Worm (Caenorhabditis elegans) whole organism, L2 larva: ENCODE measurements around the gene str-101.

Experiments
- C34F6.9 ChIP-seq: fragments of 150-350 bp; optimal IDR thresholded peaks from 2 replicates; lab custom pipeline; 2014; ENCODE audit warnings: missing biosample characterization, missing genetic modification characterization
- F13H6.1 ChIP-seq: sonication (generic microtip); optimal IDR thresholded peaks from 2 replicates; lab custom pipeline; 2016; ENCODE audit warnings: missing genetic modification characterization, missing compliant biosample characterization
- R02D3.7 ChIP-seq: fragments of 150-350 bp; optimal IDR thresholded peaks from 2 replicates; lab custom pipeline; 2014; ENCODE audit warnings: missing biosample characterization, missing genetic modification characterization
- Y55F3AM.14 ChIP-seq: fragments of 200-800 bp; sonication (Bioruptor generic); optimal IDR thresholded peaks from 2 replicates; lab custom pipeline; 2018; ENCODE audit warnings: mild to moderate bottlenecking, missing genetic modification characterization, missing compliant biosample characterization
- ZK546.5 ChIP-seq: sonication (generic microtip); optimal IDR thresholded peaks from 2 replicates; lab custom pipeline; 2017; ENCODE audit warnings: missing biosample characterization, missing genetic modification characterization
- alr-1 ChIP-seq: fragments of 150-350 bp; optimal IDR thresholded peaks from 2 replicates; lab custom pipeline; 2014; ENCODE audit warnings: missing biosample characterization, missing genetic modification characterization
- aly-2 ChIP-seq: fragments of 150-350 bp; optimal IDR thresholded peaks from 2 replicates; lab custom pipeline; 2014; ENCODE audit warnings: missing biosample characterization, missing genetic modification characterization
- ama-1 ChIP-seq: fragments of 150-350 bp; optimal IDR thresholded peaks from 2 replicates; lab custom pipeline; 2018; ENCODE audit warnings: inconsistent platforms
- blmp-1 ChIP-seq: sonication (generic microtip); optimal IDR thresholded peaks from 2 replicates; lab custom pipeline; 2017; ENCODE audit warnings: missing genetic modification characterization, mild to moderate bottlenecking, missing compliant biosample characterization, antibody characterized with exemption, moderate library complexity; ENCODE audit not compliant: insufficient read depth
- ceh-16 ChIP-seq: fragments of 150-350 bp; optimal IDR thresholded peaks from 2 replicates; lab custom pipeline; 2014; ENCODE audit warnings: missing biosample characterization, missing genetic modification characterization
- ceh-82 ChIP-seq: fragments of 150-350 bp; optimal IDR thresholded peaks from 2 replicates; lab custom pipeline; 2014; ENCODE audit warnings: missing biosample characterization, missing genetic modification characterization
- crh-2 ChIP-seq: sonication (generic microtip); optimal IDR thresholded peaks from 2 replicates; lab custom pipeline; 2017; ENCODE audit warnings: missing biosample characterization, missing genetic modification characterization
- dmd-4 ChIP-seq: sonication (generic microtip); optimal IDR thresholded peaks from 2 replicates; lab custom pipeline; 2017; ENCODE audit warnings: missing biosample characterization, missing genetic modification characterization
- egl-27 ChIP-seq: sonication (generic microtip); optimal IDR thresholded peaks from 3 replicates; lab custom pipeline; 2017; ENCODE audit warnings: missing biosample characterization, missing genetic modification reagents, missing genetic modification characterization
- elt-1 ChIP-seq: fragments of 150-350 bp; optimal IDR thresholded peaks from 2 replicates; lab custom pipeline; 2014; ENCODE audit warnings: missing biosample characterization, missing genetic modification characterization
- fos-1 ChIP-seq: fragments of 150-350 bp; optimal IDR thresholded peaks from 2 replicates; lab custom pipeline; 2014; ENCODE audit warnings: missing biosample characterization, missing genetic modification characterization
- gmeb-1 ChIP-seq: fragments of 150-350 bp; optimal IDR thresholded peaks from 2 replicates; lab custom pipeline; 2014; ENCODE audit warnings: missing biosample characterization, missing genetic modification characterization
- lin-11 ChIP-seq: fragments of 150-350 bp; sonication (generic microtip); optimal IDR thresholded peaks from 2 replicates; lab custom pipeline; 2014; ENCODE audit warnings: missing biosample characterization, missing genetic modification characterization, inconsistent platforms, mixed read lengths
- lin-13 ChIP-seq: fragments of 150-350 bp; optimal IDR thresholded peaks from 2 replicates; lab custom pipeline; 2014; ENCODE audit warnings: missing biosample characterization, missing genetic modification reagents, missing genetic modification characterization
- lin-39 ChIP-seq: fragments of 150-350 bp; optimal IDR thresholded peaks from 2 replicates; lab custom pipeline; 2014; ENCODE audit warnings: missing biosample characterization, missing genetic modification reagents, missing genetic modification characterization
- lsy-2 ChIP-seq, 2 experiments: fragments of 150-350 bp in 1 of 2; sonication (generic microtip) in 1 of 2; optimal IDR thresholded peaks; 2 replicates each; lab custom pipeline; 2014 to 2017; ENCODE audit warnings: missing biosample characterization in 2 of 2, missing genetic modification characterization in 2 of 2
- mbf-1 ChIP-seq: sonication (generic microtip); optimal IDR thresholded peaks from 2 replicates; lab custom pipeline; 2017; ENCODE audit warnings: missing biosample characterization, missing genetic modification characterization
- mdl-1 ChIP-seq, 2 experiments: fragments of 150-350 bp in 1 of 2; sonication (generic microtip) in 1 of 2; optimal IDR thresholded peaks; 2 replicates each; lab custom pipeline; 2017; ENCODE audit warnings: missing biosample characterization in 2 of 2, missing genetic modification characterization in 2 of 2
- nhr-10 ChIP-seq: sonication (generic microtip); optimal IDR thresholded peaks from 2 replicates; lab custom pipeline; 2017; ENCODE audit warnings: missing biosample characterization, missing genetic modification characterization
- nhr-11 ChIP-seq: fragments of 150-350 bp; optimal IDR thresholded peaks from 2 replicates; lab custom pipeline; 2014; ENCODE audit warnings: missing biosample characterization, missing genetic modification characterization
- nhr-12 ChIP-seq: fragments of 150-350 bp; optimal IDR thresholded peaks from 2 replicates; lab custom pipeline; 2014; ENCODE audit warnings: missing biosample characterization, missing genetic modification characterization
- nhr-129 ChIP-seq: fragments of 150-350 bp; optimal IDR thresholded peaks from 2 replicates; lab custom pipeline; 2014; ENCODE audit warnings: missing biosample characterization, missing genetic modification characterization
- nhr-21 ChIP-seq: fragments of 150-350 bp; optimal IDR thresholded peaks from 2 replicates; lab custom pipeline; 2014; ENCODE audit warnings: missing biosample characterization, missing genetic modification characterization
- nhr-23 ChIP-seq: fragments of 150-350 bp; optimal IDR thresholded peaks from 2 replicates; lab custom pipeline; 2014; ENCODE audit warnings: missing biosample characterization, missing genetic modification reagents, missing genetic modification characterization
- nhr-237 ChIP-seq: fragments of 150-350 bp; optimal IDR thresholded peaks from 2 replicates; lab custom pipeline; 2014; ENCODE audit warnings: missing biosample characterization, missing genetic modification characterization
- nhr-25 ChIP-seq: fragments of 150-350 bp; sonication (generic microtip); optimal IDR thresholded peaks from 3 replicates; lab custom pipeline; 2014; ENCODE audit warnings: missing biosample characterization, missing genetic modification characterization
- nhr-6 ChIP-seq: fragments of 150-350 bp; optimal IDR thresholded peaks from 2 replicates; lab custom pipeline; 2014; ENCODE audit warnings: missing biosample characterization, missing genetic modification characterization
- nhr-77 ChIP-seq: fragments of 150-350 bp; optimal IDR thresholded peaks from 2 replicates; lab custom pipeline; 2014; ENCODE audit warnings: missing biosample characterization, missing genetic modification characterization
- peb-1 ChIP-seq: fragments of 150-350 bp; optimal IDR thresholded peaks from 2 replicates; lab custom pipeline; 2014; ENCODE audit warnings: missing biosample characterization, missing genetic modification characterization
- sem-4 ChIP-seq: fragments of 150-350 bp; optimal IDR thresholded peaks from 2 replicates; lab custom pipeline; 2014; ENCODE audit warnings: missing biosample characterization, missing genetic modification reagents, missing genetic modification characterization
- sma-3 ChIP-seq: sonication (generic microtip); optimal IDR thresholded peaks from 2 replicates; lab custom pipeline; 2016; ENCODE audit warnings: missing genetic modification reagents, missing genetic modification characterization, missing compliant biosample characterization
- sma-9 ChIP-seq, 2 experiments: fragments of 150-350 bp in 1 of 2; sonication (generic microtip) in 1 of 2; optimal IDR thresholded peaks; 2 replicates each; lab custom pipeline; 2014 to 2016; ENCODE audit warnings: missing genetic modification characterization in 2 of 2, mild to moderate bottlenecking in 1 of 2, missing biosample characterization in 1 of 2, missing compliant biosample characterization in 1 of 2, missing genetic modification reagents in 1 of 2, moderate library complexity in 1 of 2
- snpc-4 ChIP-seq: fragments of 150-350 bp; optimal IDR thresholded peaks from 2 replicates; lab custom pipeline; 2014; ENCODE audit warnings: missing biosample characterization, missing genetic modification characterization
- unc-39 ChIP-seq: fragments of 150-350 bp; optimal IDR thresholded peaks from 2 replicates; lab custom pipeline; 2014; ENCODE audit warnings: missing biosample characterization, missing genetic modification characterization
- unc-62 ChIP-seq: fragments of 150-350 bp; optimal IDR thresholded peaks from 2 replicates; lab custom pipeline; 2014; ENCODE audit warnings: missing biosample characterization, missing genetic modification reagents, missing genetic modification characterization
- zag-1 ChIP-seq: fragments of 150-350 bp; optimal IDR thresholded peaks from 2 replicates; lab custom pipeline; 2014; ENCODE audit warnings: missing biosample characterization, missing genetic modification characterization
- ztf-1 ChIP-seq: fragments of 200-800 bp; sonication (Bioruptor generic); conservative IDR thresholded peaks from 2 replicates; pipeline ENCODE4 v1.3.6; 2022; ENCODE audit warnings: missing genetic modification characterization, missing compliant biosample characterization
- ztf-11 ChIP-seq: sonication (generic microtip); optimal IDR thresholded peaks from 2 replicates; lab custom pipeline; 2017; ENCODE audit warnings: missing biosample characterization, missing genetic modification characterization
- ztf-4 ChIP-seq: fragments of 150-350 bp; optimal IDR thresholded peaks from 2 replicates; lab custom pipeline; 2014; ENCODE audit warnings: missing biosample characterization, missing genetic modification characterization

Gene str-101

ce11 chrV:15664053-15664661 lies 47.6 kb downstream of the str-101 start:
- no peak for TF ChIP-seq dmd-4 (tag; lab: Kevin White, UChicago)
- TF ChIP-seq elt-1 (tag; lab: Kevin White, UChicago), result peak; percentile 26
- peak in 1 of 2 experiments; percentile 33 for TF ChIP-seq lsy-2 (tag; optimal IDR thresholded peaks at IDR 0.05; lab: Kevin White, UChicago)
- TF ChIP-seq R02D3.7 (tag; lab: Kevin White, UChicago), result no peak
- no peak for TF ChIP-seq ztf-4 (tag; lab: Kevin White, UChicago)
- peak; percentile 53 for TF ChIP-seq sma-9 (GFP tag; optimal IDR thresholded peaks at IDR 0.05; lab: Kevin White, UChicago)
- TF ChIP-seq sma-9 (tag; optimal IDR thresholded peaks at IDR 0.05; lab: Kevin White, UChicago), result no peak
- peak; percentile 93 for TF ChIP-seq nhr-129
- no peak for TF ChIP-seq unc-62 (GFP tag; lab: Kevin White, UChicago)
- peak; percentile 80 for TF ChIP-seq blmp-1 (tag; lab: Kevin White, UChicago)
- TF ChIP-seq ama-1 (lab: Kevin White, UChicago), result peak; percentile 53
- TF ChIP-seq C34F6.9 (tag; lab: Kevin White, UChicago), result peak; percentile 25
- peak; percentile 15 for TF ChIP-seq gmeb-1
- TF ChIP-seq crh-2 (tag; lab: Kevin White, UChicago), result peak; percentile 47
- peak; percentile 5 for TF ChIP-seq egl-27 (tag; lab: Kevin White, UChicago)
- peak; percentile 59 for TF ChIP-seq fos-1 (tag; lab: Kevin White, UChicago)
- TF ChIP-seq ceh-16, result peak; percentile 45
- peak; percentile 50 for TF ChIP-seq F13H6.1 (tag; lab: Kevin White, UChicago)
- TF ChIP-seq sma-3 (GFP tag; lab: Kevin White, UChicago), result no peak
- TF ChIP-seq nhr-6 (tag; lab: Kevin White, UChicago), result peak; percentile 16
- peak; percentile 79 for TF ChIP-seq nhr-25 (tag; lab: Kevin White, UChicago)
- TF ChIP-seq sem-4 (tag; lab: Kevin White, UChicago), result peak; percentile 54
- TF ChIP-seq lin-11 (tag; lab: Kevin White, UChicago), result no peak
- TF ChIP-seq, all 48 proteins: peak for 16

- TF ChIP-seq lsy-2 (tag; optimal IDR thresholded peaks at IDR 0.05; lab: Kevin White, UChicago) (no peak), nhr-23 (tag; lab: Kevin White, UChicago) (no peak), egl-27 (tag; lab: Kevin White, UChicago) (no peak), unc-39 (tag; lab: Kevin White, UChicago) (no peak), nhr-129 (peak; percentile 0), sma-9 (GFP tag; optimal IDR thresholded peaks at IDR 0.05; lab: Kevin White, UChicago) (peak; percentile 7), sma-9 (tag; optimal IDR thresholded peaks at IDR 0.05; lab: Kevin White, UChicago) (no peak), nhr-25 (tag; lab: Kevin White, UChicago) (no peak), mdl-1 (tag; optimal IDR thresholded peaks at IDR 0.05; lab: Kevin White, UChicago) (no peak), ZK546.5 (tag; lab: Kevin White, UChicago) (no peak), nhr-11 (tag; lab: Kevin White, UChicago) (no peak), nhr-10 (tag; lab: Kevin White, UChicago) (no peak), nhr-21 (tag; lab: Kevin White, UChicago) (no peak), peb-1 (no peak), unc-62 (GFP tag; lab: Kevin White, UChicago) (no peak), C34F6.9 (tag; lab: Kevin White, UChicago) (no peak), sem-4 (tag; lab: Kevin White, UChicago) (peak; percentile 9), sma-3 (GFP tag; lab: Kevin White, UChicago) (no peak), lin-39 (tag; lab: Kevin White, UChicago) (no peak), ztf-11 (no peak), nhr-77 (tag; lab: Kevin White, UChicago) (no peak), lin-13 (no peak)
- TF ChIP-seq, all 48 proteins: peak for 3
These were observed 50.2 kb downstream of the str-101 start for ce11 chrV:15661580-15661979.

- TF ChIP-seq Y55F3AM.14 (GFP tag; lab: Kevin White, UChicago) (no peak), ztf-1 (GFP tag; lab: Robert Waterston, UW) (no peak), nhr-10 (tag; lab: Kevin White, UChicago) (no peak), mdl-1 (tag; optimal IDR thresholded peaks at IDR 0.05; lab: Kevin White, UChicago) (no peak), aly-2 (tag; lab: Kevin White, UChicago) (no peak), snpc-4 (no peak), C34F6.9 (tag; lab: Kevin White, UChicago) (no peak), sem-4 (tag; lab: Kevin White, UChicago) (peak; percentile 43), crh-2 (tag; lab: Kevin White, UChicago) (no peak), dmd-4 (tag; lab: Kevin White, UChicago) (no peak), ztf-4 (tag; lab: Kevin White, UChicago) (no peak), mbf-1 (tag; lab: Kevin White, UChicago) (no peak), nhr-77 (tag; lab: Kevin White, UChicago) (no peak), lin-39 (tag; lab: Kevin White, UChicago) (no peak), egl-27 (tag; lab: Kevin White, UChicago) (peak; percentile 19), zag-1 (tag; lab: Kevin White, UChicago) (no peak), alr-1 (no peak), ceh-16 (peak; percentile 75), nhr-12 (tag; lab: Kevin White, UChicago) (no peak), lin-11 (tag; lab: Kevin White, UChicago) (no peak), gmeb-1 (no peak), nhr-6 (tag; lab: Kevin White, UChicago) (peak; percentile 17), ceh-82 (tag; lab: Kevin White, UChicago) (no peak), lsy-2 (tag; optimal IDR thresholded peaks at IDR 0.05; lab: Kevin White, UChicago) (no peak), ZK546.5 (tag; lab: Kevin White, UChicago) (no peak), ztf-11 (no peak), unc-62 (GFP tag; lab: Kevin White, UChicago) (no peak), elt-1 (tag; lab: Kevin White, UChicago) (peak; percentile 98), unc-39 (tag; lab: Kevin White, UChicago) (no peak), nhr-237 (tag; lab: Kevin White, UChicago) (no peak), fos-1 (tag; lab: Kevin White, UChicago) (no peak), nhr-11 (tag; lab: Kevin White, UChicago) (no peak)
These were observed 50.8 kb downstream of the str-101 start for ce11 chrV:15661003-15661402.
